Worm (Caenorhabditis elegans): ENCODE results near the gene gpx-6.

Gene gpx-6

DNA sequence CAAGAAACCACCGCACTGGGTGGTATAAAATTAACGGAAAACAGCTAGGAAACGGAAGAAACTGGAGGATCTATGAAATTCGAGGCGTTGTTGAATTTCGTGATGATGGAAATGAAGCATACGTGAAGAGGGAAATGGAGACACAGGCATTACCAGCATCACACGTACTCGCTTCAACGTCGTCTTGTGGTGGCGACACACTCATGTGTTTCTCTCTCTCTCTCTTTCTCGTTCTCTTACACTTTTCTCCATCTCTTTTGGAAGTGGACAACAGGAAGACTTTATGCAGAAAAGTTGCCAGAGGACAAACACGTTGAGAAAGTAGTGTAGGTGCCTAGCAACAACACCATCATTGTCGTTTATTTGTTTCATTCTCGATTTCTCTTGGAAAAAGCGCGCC, 10.4 kb downstream of the gpx-6 start (continued):
- TF ChIP-seq mef-2 (tag; optimal IDR thresholded peaks at IDR 0.05) (no peak), jun-1 (tag; optimal IDR thresholded peaks at IDR 0.05) (no peak), mep-1 (tag; optimal IDR thresholded peaks at IDR 0.05) (peak; percentile 37), swsn-7 (tag; optimal IDR thresholded peaks at IDR 0.05) (peak; percentile 40), nhr-237 (tag; optimal IDR thresholded peaks at IDR 0.05) (no peak), efl-1 (optimal IDR thresholded peaks at IDR 0.05) (peak in 1 of 2 experiments; percentile 16), efl-1 (GFP tag; optimal IDR thresholded peaks at IDR 0.05 in 1 of 2) (no peak)

DNA sequence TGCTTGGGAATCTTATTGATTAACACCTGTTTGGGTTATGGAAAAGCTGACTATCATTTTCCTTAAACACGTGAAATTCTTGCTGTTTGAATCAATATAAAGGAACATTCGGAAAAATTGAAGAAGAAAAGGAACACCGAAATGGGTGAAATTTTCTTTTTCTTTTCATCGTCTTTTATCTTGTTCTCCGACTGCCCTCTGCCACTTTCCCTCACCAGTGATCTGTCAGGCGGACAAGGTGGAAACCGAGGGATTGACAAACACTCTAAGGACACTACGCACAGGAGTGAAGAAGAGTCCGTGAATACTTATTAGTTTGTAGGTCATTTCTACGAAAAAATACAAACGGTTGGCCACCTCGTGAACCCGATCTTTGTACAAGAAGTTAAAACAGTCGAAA, 11.3 kb downstream of the gpx-6 start:
- TF ChIP-seq jun-1 (tag; optimal IDR thresholded peaks at IDR 0.05) (no peak), Y116A8C.19 (tag; optimal IDR thresholded peaks at IDR 0.05; ENCODE audit: borderline replicate concordance) (no peak), unc-98 (GFP tag; IDR thresholded peaks at IDR 0.05) (no peak), zip-4 (GFP tag; optimal IDR thresholded peaks at IDR 0.05) (no peak), isw-1 (GFP tag; IDR thresholded peaks at IDR 0.05) (no peak), tbx-2 (tag; optimal IDR thresholded peaks at IDR 0.05) (no peak), nhr-11 (tag; optimal IDR thresholded peaks at IDR 0.05) (no peak), mab-9 (GFP tag; IDR thresholded peaks at IDR 0.05) (no peak), lin-14 (GFP tag; optimal IDR thresholded peaks at IDR 0.05) (peak; percentile 17), sup-37 (GFP tag; optimal IDR thresholded peaks at IDR 0.05) (no peak), ceh-8 (GFP tag; optimal IDR thresholded peaks at IDR 0.05) (no peak), blmp-1 (tag; optimal IDR thresholded peaks at IDR 0.05) (peak; percentile 96), lir-3 (tag; optimal IDR thresholded peaks at IDR 0.05; ENCODE audit: poor library complexity) (no peak), vab-15 (tag; optimal IDR thresholded peaks at IDR 0.05) (no peak), unc-62 (GFP tag; optimal IDR thresholded peaks at IDR 0.05) (no peak), nhr-84 (tag; optimal IDR thresholded peaks at IDR 0.05) (no peak), efl-1 (optimal IDR thresholded peaks at IDR 0.05) (no peak), efl-1 (GFP tag; optimal IDR thresholded peaks at IDR 0.05 in 1 of 2) (peak in 1 of 2 experiments; percentile 15), mef-2 (tag; optimal IDR thresholded peaks at IDR 0.05) (no peak), skn-1 (tag; optimal IDR thresholded peaks at IDR 0.05) (no peak)

DNA sequence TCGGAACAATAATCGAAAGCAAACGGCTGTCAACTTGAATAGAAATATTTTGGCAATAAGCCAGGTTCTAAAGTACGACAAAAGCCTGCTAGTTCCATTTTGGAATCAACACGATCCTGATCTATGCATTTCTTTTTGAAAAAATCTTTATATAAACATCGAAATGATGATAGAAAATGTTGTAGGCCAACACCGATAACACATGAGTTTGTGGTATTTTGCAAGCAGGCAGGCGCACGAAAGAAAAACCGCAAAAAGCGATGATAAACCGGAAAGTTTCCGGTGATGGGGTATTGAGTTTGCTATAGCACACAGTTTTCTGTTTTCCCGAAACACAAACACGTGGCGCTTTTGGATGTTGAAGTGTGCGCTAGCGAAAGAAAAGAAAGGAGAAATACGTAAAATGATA, 12.1 kb downstream of the gpx-6 start:
- TF ChIP-seq elt-2 (tag; optimal IDR thresholded peaks at IDR 0.05) (no peak), tbx-2 (tag; optimal IDR thresholded peaks at IDR 0.05) (no peak), pag-3 (tag; optimal IDR thresholded peaks at IDR 0.05; ENCODE audit: borderline replicate concordance, insufficient read depth) (no peak), nhr-90 (tag; optimal IDR thresholded peaks at IDR 0.05; ENCODE audit: poor library complexity) (no peak), elt-3 (tag; optimal IDR thresholded peaks at IDR 0.05) (peak in 1 of 6 experiments; percentile 0), efl-1 (optimal IDR thresholded peaks at IDR 0.05) (no peak), efl-1 (GFP tag; optimal IDR thresholded peaks at IDR 0.05 in 1 of 2) (peak in 1 of 2 experiments; percentile 75), mef-2 (tag; optimal IDR thresholded peaks at IDR 0.05) (no peak), rnt-1 (tag; optimal IDR thresholded peaks at IDR 0.05) (no peak), snpc-4 (tag; optimal IDR thresholded peaks at IDR 0.05) (no peak), sptf-1 (tag; optimal IDR thresholded peaks at IDR 0.05) (no peak), efl-3 (GFP tag; optimal IDR thresholded peaks at IDR 0.05) (no peak), snu-23 (GFP tag; optimal IDR thresholded peaks at IDR 0.05) (peak; percentile 22), irx-1 (tag; optimal IDR thresholded peaks at IDR 0.05) (no peak), skn-1 (tag; optimal IDR thresholded peaks at IDR 0.05) (no peak), unc-98 (GFP tag; IDR thresholded peaks at IDR 0.05) (no peak), nhr-20 (tag; optimal IDR thresholded peaks at IDR 0.05) (peak; percentile 59), ces-1 (GFP tag; optimal IDR thresholded peaks at IDR 0.05) (no peak), sup-37 (GFP tag; optimal IDR thresholded peaks at IDR 0.05) (no peak), fkh-4 (tag; optimal IDR thresholded peaks at IDR 0.05; ENCODE audit: borderline replicate concordance) (no peak), swsn-7 (tag; optimal IDR thresholded peaks at IDR 0.05) (no peak), aha-1 (tag; optimal IDR thresholded peaks at IDR 0.05) (no peak), mdl-1 (tag; optimal IDR thresholded peaks at IDR 0.05) (peak in 1 of 2 experiments; percentile 31), Y116A8C.19 (tag; optimal IDR thresholded peaks at IDR 0.05; ENCODE audit: borderline replicate concordance) (no peak), nhr-71 (tag; optimal IDR thresholded peaks at IDR 0.05) (peak; percentile 1), unc-62 (GFP tag; optimal IDR thresholded peaks at IDR 0.05) (no peak), blmp-1 (tag; optimal IDR thresholded peaks at IDR 0.05) (peak; percentile 57), vab-15 (tag; optimal IDR thresholded peaks at IDR 0.05) (no peak), nhr-28 (tag; optimal IDR thresholded peaks at IDR 0.05) (no peak), hlh-4 (tag; optimal IDR thresholded peaks at IDR 0.05) (no peak), lin-15B (tag; optimal IDR thresholded peaks at IDR 0.05) (no peak), unc-130 (tag; optimal IDR thresholded peaks at IDR 0.05) (no peak), lin-14 (GFP tag; optimal IDR thresholded peaks at IDR 0.05) (peak; percentile 39), nhr-77 (tag; optimal IDR thresholded peaks at IDR 0.05) (no peak), zip-4 (GFP tag; optimal IDR thresholded peaks at IDR 0.05) (no peak)
